Worm (Caenorhabditis elegans): ENCODE measurements around the gene ceh-41.

ce11 chrX:1888445-1889035 lies 40.1 kb upstream of the ceh-41 start:
- TF ChIP-seq unc-55 (GFP tag; optimal IDR thresholded peaks at IDR 0.05) (peak; percentile 26), nhr-6 (tag; optimal IDR thresholded peaks at IDR 0.05) (no peak)

Measured in whole organism, L2 larva.